Fruit fly (Drosophila melanogaster) Kc167 (cell line): ENCODE measurements around the gene CG31680.

Experiments
- h ChIP-seq: fragments of >200 bp; optimal IDR thresholded peaks from 3 replicates; lab custom pipeline; 2018; ENCODE audit warnings: missing external identifiers
- insv ChIP-seq: fragments of >200 bp; optimal IDR thresholded peaks from 3 replicates; lab custom pipeline; 2018; ENCODE audit warnings: missing external identifiers
- ttk ChIP-seq: sonication (Bioruptor generic); optimal IDR thresholded peaks from 2 replicates; lab custom pipeline; 2017; ENCODE audit warnings: missing external identifiers

dm6 chr2L:20648612-20649011 lies 8.7 kb downstream of the CG31680 start, which contains the start of gene CG18810:
- TF ChIP-seq h (lab: Kevin White, UChicago) = no peak
- no peak for TF ChIP-seq ttk (lab: Kevin White, UChicago)
- TF ChIP-seq insv (lab: Kevin White, UChicago) = no peak
